Worm (Caenorhabditis elegans) whole organism, L1 larva: Measurements from ENCODE around the gene clec-136.
A peak's percentile ranks its signal among the peaks of the same experiment; 100 is the strongest.

Experiments used
- C16A3.4 ChIP-seq: fragments of 150-350 bp; optimal IDR thresholded peaks from 2 replicates; lab custom pipeline; 2014; ENCODE audit warnings: missing biosample characterization, missing genetic modification characterization
- C34B4.2 ChIP-seq: sonication (generic microtip); optimal IDR thresholded peaks from 2 replicates; lab custom pipeline; 2017; ENCODE audit warnings: mild to moderate bottlenecking, missing genetic modification characterization, missing compliant biosample characterization
- F16B12.6 ChIP-seq: fragments of 150-350 bp; optimal IDR thresholded peaks from 2 replicates; lab custom pipeline; 2014; ENCODE audit warnings: missing biosample characterization, missing genetic modification characterization
- alr-1 ChIP-seq: fragments of 200-800 bp; sonication (Bioruptor generic); optimal IDR thresholded peaks from 2 replicates; lab custom pipeline; 2018; ENCODE audit warnings: borderline replicate concordance, mild to moderate bottlenecking, missing genetic modification characterization, missing compliant biosample characterization
- blmp-1 ChIP-seq: fragments of 150-350 bp; optimal IDR thresholded peaks from 2 replicates; lab custom pipeline; 2014; ENCODE audit warnings: missing biosample characterization, missing genetic modification characterization
- ceh-82 ChIP-seq, 3 experiments: fragments of 150-350 bp in 1 of 3; sonication (generic microtip) in 2 of 3; optimal IDR thresholded peaks; 2 replicates each; lab custom pipeline; 2014 to 2017; ENCODE audit warnings: missing biosample characterization in 3 of 3, missing genetic modification characterization in 3 of 3
- ceh-90 ChIP-seq: sonication (generic microtip); optimal IDR thresholded peaks from 2 replicates; lab custom pipeline; 2016; ENCODE audit warnings: missing genetic modification characterization, missing compliant biosample characterization
- dpl-1 ChIP-seq, 3 experiments: fragments of 150-350 bp in 2 of 3; sonication (generic microtip) in 1 of 3; optimal IDR thresholded peaks; 2 replicates each; lab custom pipeline; 2014 to 2017; ENCODE audit warnings: missing biosample characterization in 3 of 3, missing genetic modification characterization in 3 of 3, missing genetic modification reagents in 3 of 3
- efl-1 ChIP-seq, 4 experiments: fragments of 150-350 bp; optimal IDR thresholded peaks in 3 of 4; peaks in 1 of 4; 1 replicate in 1 of 4; 2 replicates in 3 of 4; lab custom pipeline; 2014; ENCODE audit warnings: missing biosample characterization in 2 of 4, missing genetic modification characterization in 2 of 4, missing genetic modification reagents in 2 of 4
- egl-13 ChIP-seq: sonication (generic microtip); optimal IDR thresholded peaks from 2 replicates; lab custom pipeline; 2016; ENCODE audit warnings: missing genotype, missing genetic modification reagents, missing genetic modification characterization, missing compliant biosample characterization
- elt-2 ChIP-seq: sonication (generic microtip); optimal IDR thresholded peaks from 2 replicates; lab custom pipeline; 2016; ENCODE audit warnings: missing genetic modification characterization, mild to moderate bottlenecking, inconsistent platforms, missing compliant biosample characterization, missing genetic modification reagents
- elt-3 ChIP-seq, 6 experiments: fragments of 150-350 bp in 1 of 6; sonication (generic microtip); optimal IDR thresholded peaks; 2 replicates each; lab custom pipeline; 2017 to 2018; ENCODE audit warnings: missing biosample characterization in 6 of 6, missing genetic modification characterization in 6 of 6, inconsistent platforms in 1 of 6
- fkh-4 ChIP-seq: sonication (generic microtip); optimal IDR thresholded peaks from 2 replicates; lab custom pipeline; 2016; ENCODE audit warnings: missing compliant biosample characterization, missing genetic modification characterization, borderline replicate concordance
- fkh-8 ChIP-seq: sonication (generic microtip); optimal IDR thresholded peaks from 2 replicates; lab custom pipeline; 2016; ENCODE audit warnings: mild to moderate bottlenecking, missing genetic modification characterization, missing compliant biosample characterization
- fos-1 ChIP-seq: fragments of 150-350 bp; optimal IDR thresholded peaks from 2 replicates; lab custom pipeline; 2014; ENCODE audit warnings: missing biosample characterization, missing genetic modification characterization
- grh-1 ChIP-seq: fragments of 200-800 bp; sonication (Bioruptor generic); IDR thresholded peaks from 2 replicates; pipeline ENCODE4 v1.3.6; 2022; ENCODE audit warnings: missing genetic modification reagents, missing genetic modification characterization, missing compliant biosample characterization
- hlh-17 ChIP-seq: fragments of 200-800 bp; sonication (Bioruptor generic); optimal IDR thresholded peaks from 2 replicates; lab custom pipeline; 2018; ENCODE audit warnings: missing genetic modification characterization, mild to moderate bottlenecking, missing compliant biosample characterization, moderate library complexity, borderline replicate concordance
- lin-14 ChIP-seq: fragments of 200-800 bp; sonication (Bioruptor generic); optimal IDR thresholded peaks from 2 replicates; lab custom pipeline; 2018; ENCODE audit warnings: mild to moderate bottlenecking, missing genetic modification characterization, moderate library complexity, missing compliant biosample characterization
- lin-35 ChIP-seq, 2 experiments: fragments of 150-350 bp; optimal IDR thresholded peaks; 2 replicates each; lab custom pipeline; 2014; ENCODE audit warnings: missing biosample characterization in 2 of 2, missing genetic modification characterization in 2 of 2, missing genetic modification reagents in 2 of 2
- lir-3 ChIP-seq: sonication (generic microtip); optimal IDR thresholded peaks from 2 replicates; lab custom pipeline; 2016; ENCODE audit warnings: mild to moderate bottlenecking, missing genetic modification characterization, moderate library complexity, missing compliant biosample characterization; ENCODE audit not compliant: poor library complexity
- mdl-1 ChIP-seq, 2 experiments: fragments of 150-350 bp; optimal IDR thresholded peaks; 2 replicates each; lab custom pipeline; 2014 to 2017; ENCODE audit warnings: missing biosample characterization in 2 of 2, missing genetic modification characterization in 2 of 2, inconsistent platforms in 1 of 2
- mep-1 ChIP-seq: fragments of 150-350 bp; optimal IDR thresholded peaks from 2 replicates; lab custom pipeline; 2014; ENCODE audit warnings: missing biosample characterization, missing genetic modification characterization
- nhr-12 ChIP-seq: sonication (generic microtip); optimal IDR thresholded peaks from 2 replicates; lab custom pipeline; 2017; ENCODE audit warnings: missing biosample characterization, missing genetic modification characterization
- nhr-19 ChIP-seq: fragments of 200-800 bp; sonication (Bioruptor generic); conservative IDR thresholded peaks from 2 replicates; pipeline ENCODE4 v1.3.6; 2022; ENCODE audit warnings: missing genetic modification characterization, missing compliant biosample characterization
- nhr-47 ChIP-seq: sonication (generic microtip); optimal IDR thresholded peaks from 2 replicates; lab custom pipeline; 2016; ENCODE audit warnings: mild to moderate bottlenecking, missing genetic modification characterization, moderate library complexity, missing compliant biosample characterization
- nhr-71 ChIP-seq: sonication (generic microtip); optimal IDR thresholded peaks from 2 replicates; lab custom pipeline; 2016; ENCODE audit warnings: mild to moderate bottlenecking, missing genetic modification characterization, moderate library complexity, missing compliant biosample characterization
- nhr-76 ChIP-seq: sonication (generic microtip); optimal IDR thresholded peaks from 2 replicates; lab custom pipeline; 2017; ENCODE audit warnings: missing biosample characterization, missing genetic modification characterization
- nhr-85 ChIP-seq: sonication (generic microtip); peaks from one replicate; lab custom pipeline; 2016; ENCODE audit warnings: missing genetic modification characterization, inconsistent platforms, missing compliant biosample characterization
- pag-3 ChIP-seq: sonication (generic microtip); optimal IDR thresholded peaks from 2 replicates; lab custom pipeline; 2017; ENCODE audit warnings: missing genetic modification characterization, mild to moderate bottlenecking, missing compliant biosample characterization, antibody characterized with exemption, borderline replicate concordance; ENCODE audit not compliant: insufficient read depth
- rnt-1 ChIP-seq: sonication (generic microtip); optimal IDR thresholded peaks from 2 replicates; lab custom pipeline; 2016; ENCODE audit warnings: mild to moderate bottlenecking, missing genetic modification characterization, moderate library complexity, missing compliant biosample characterization
- sptf-1 ChIP-seq: fragments of 150-350 bp; optimal IDR thresholded peaks from 2 replicates; lab custom pipeline; 2014; ENCODE audit warnings: missing biosample characterization, missing genetic modification characterization
- swsn-7 ChIP-seq: sonication (generic microtip); optimal IDR thresholded peaks from 2 replicates; lab custom pipeline; 2016; ENCODE audit warnings: missing genetic modification characterization, missing compliant biosample characterization
- unc-30 ChIP-seq: sonication (generic microtip); optimal IDR thresholded peaks from 2 replicates; lab custom pipeline; 2017; ENCODE audit warnings: missing biosample characterization, missing genetic modification characterization
- unc-86 ChIP-seq: sonication (generic microtip); optimal IDR thresholded peaks from 2 replicates; lab custom pipeline; 2016; ENCODE audit warnings: missing genetic modification characterization, missing compliant biosample characterization
- zag-1 ChIP-seq: fragments of 150-350 bp; optimal IDR thresholded peaks from 2 replicates; lab custom pipeline; 2014; ENCODE audit warnings: missing biosample characterization, missing genetic modification characterization
- ztf-4 ChIP-seq: fragments of 150-350 bp; optimal IDR thresholded peaks from 2 replicates; lab custom pipeline; 2014; ENCODE audit warnings: missing biosample characterization, missing genetic modification characterization

The clec-136 gene

DNA sequence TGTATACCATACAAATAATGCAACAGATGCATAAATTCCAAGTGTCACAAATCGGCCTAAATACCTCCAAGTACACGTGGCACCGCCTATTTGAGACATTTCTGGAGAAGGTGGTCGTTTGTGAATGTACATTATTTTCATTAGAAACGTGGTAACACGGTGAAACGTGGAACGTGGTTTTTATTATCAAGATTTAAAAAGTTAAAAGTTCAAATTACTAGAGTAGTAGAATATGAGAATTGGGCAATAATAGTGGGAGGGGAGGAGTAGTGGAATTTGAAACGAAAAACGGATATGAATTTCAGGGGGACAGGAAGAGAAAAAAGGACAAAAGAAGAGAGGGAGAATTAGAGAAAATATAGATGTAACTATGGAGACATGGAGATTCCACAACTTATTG, 39.5 kb upstream of the clec-136 start, which contains the start of gene fut-6:
Gene fut-6 (minus strand): TSS at position 101 of the 400 bp plus-strand sequence.
- no peak for TF ChIP-seq ceh-82 (tag; optimal IDR thresholded peaks at IDR 0.05; lab: Kevin White, UChicago)

ce11 chrII:4650072-4650471, 33.7 kb upstream of the clec-136 start:
- TF ChIP-seq fos-1 (tag; lab: Kevin White, UChicago) (no peak), ztf-4 (tag; lab: Kevin White, UChicago) (no peak)
- TF ChIP-seq, all 84 proteins: peak for 0

ce11 chrII:4648785-4649184, 32.4 kb upstream of the clec-136 start, which contains the start of gene lgc-27:
lgc-27 (plus strand) TSS chrII:4649085.
- TF ChIP-seq C16A3.4 (tag; lab: Kevin White, UChicago) = no peak
- no peak for TF ChIP-seq nhr-85 (tag; lab: Kevin White, UChicago)
- no peak for TF ChIP-seq C34B4.2 (tag; lab: Kevin White, UChicago)
- no peak for TF ChIP-seq nhr-12 (tag; lab: Kevin White, UChicago)

ce11 chrII:4640748-4641147, 24.4 kb upstream of the clec-136 start:
- TF ChIP-seq nhr-76 (tag; lab: Kevin White, UChicago) (no peak), mdl-1 (tag; optimal IDR thresholded peaks at IDR 0.05; lab: Kevin White, UChicago) (no peak), zag-1 (tag; lab: Kevin White, UChicago) (no peak), fkh-8 (tag; lab: Kevin White, UChicago) (peak; percentile 29), pag-3 (tag; lab: Kevin White, UChicago) (no peak), elt-3 (tag; optimal IDR thresholded peaks at IDR 0.05; lab: Kevin White, UChicago) (no peak), swsn-7 (no peak), lin-35 (GFP tag; optimal IDR thresholded peaks at IDR 0.05; lab: Kevin White, UChicago) (peak in 1 of 2 experiments; percentile 5), ceh-82 (tag; optimal IDR thresholded peaks at IDR 0.05; lab: Kevin White, UChicago) (peak in 1 of 3 experiments; percentile 4), rnt-1 (tag; lab: Kevin White, UChicago) (peak; percentile 9), ceh-90 (no peak), C16A3.4 (tag; lab: Kevin White, UChicago) (no peak), elt-2 (tag; lab: Kevin White, UChicago) (no peak), unc-30 (tag; lab: Kevin White, UChicago) (no peak), blmp-1 (tag; lab: Kevin White, UChicago) (no peak), alr-1 (no peak), nhr-47 (tag; lab: Kevin White, UChicago) (no peak), nhr-71 (tag; lab: Kevin White, UChicago) (no peak), fkh-4 (no peak), sptf-1 (tag; lab: Kevin White, UChicago) (no peak), lin-14 (GFP tag; lab: Kevin White, UChicago) (peak; percentile 49), grh-1 (GFP tag; lab: Robert Waterston, UW) (no peak), mep-1 (tag; lab: Kevin White, UChicago) (peak; percentile 5), efl-1 (optimal IDR thresholded peaks at IDR 0.05; lab: Kevin White, UChicago) (peak; percentile 36 to 44), efl-1 (GFP tag; optimal IDR thresholded peaks at IDR 0.05 in 1 of 2; lab: Kevin White, UChicago) (no peak), lir-3 (tag; lab: Kevin White, UChicago) (no peak)

DNA sequence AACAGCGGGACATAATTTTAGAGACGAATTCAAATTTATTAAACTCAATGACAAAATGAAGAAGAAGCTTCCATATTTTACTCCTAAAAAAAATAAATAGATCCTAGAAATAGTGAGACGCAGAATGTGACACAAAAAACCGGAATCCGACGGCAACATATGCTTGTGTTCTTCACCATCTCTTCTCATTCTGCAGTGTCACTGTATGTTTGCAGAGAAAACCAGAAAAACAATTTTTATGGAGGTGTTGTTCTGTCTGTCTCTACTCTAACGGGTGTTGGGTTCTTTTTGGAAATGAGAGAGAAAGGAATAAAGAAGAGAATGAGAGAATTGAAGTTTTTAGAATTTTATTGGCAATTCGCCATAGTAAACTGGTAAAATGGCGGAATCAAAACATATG, 22.5 kb upstream of the clec-136 start:
- TF ChIP-seq lin-14 (GFP tag; lab: Kevin White, UChicago) = peak; percentile 69
- TF ChIP-seq elt-3 (tag; optimal IDR thresholded peaks at IDR 0.05; lab: Kevin White, UChicago) = peak in 1 of 6 experiments; percentile 38
- peak; percentile 65 for TF ChIP-seq nhr-85 (tag; lab: Kevin White, UChicago)
- no peak for TF ChIP-seq hlh-17 (GFP tag; lab: Kevin White, UChicago)
- no peak for TF ChIP-seq egl-13 (tag; lab: Kevin White, UChicago)
- no peak for TF ChIP-seq nhr-19
- TF ChIP-seq blmp-1 (tag; lab: Kevin White, UChicago) = peak; percentile 79
- TF ChIP-seq grh-1 (GFP tag; lab: Robert Waterston, UW) = peak; percentile 50
- TF ChIP-seq mep-1 (tag; lab: Kevin White, UChicago) = peak; percentile 31
- TF ChIP-seq efl-1 (optimal IDR thresholded peaks at IDR 0.05; lab: Kevin White, UChicago) = peak in 1 of 2 experiments; percentile 8
- TF ChIP-seq efl-1 (GFP tag; optimal IDR thresholded peaks at IDR 0.05 in 1 of 2; lab: Kevin White, UChicago) = peak in 1 of 2 experiments; percentile 87
- TF ChIP-seq dpl-1 (GFP tag; optimal IDR thresholded peaks at IDR 0.05; lab: Kevin White, UChicago) = no peak
- no peak for TF ChIP-seq unc-86 (tag; lab: Kevin White, UChicago)
- no peak for TF ChIP-seq F16B12.6 (tag; lab: Kevin White, UChicago)
